Worm (Caenorhabditis elegans): Measurements from ENCODE around the gene abu-5.
"Not testable (repeated sequence)": the region's sequence is repeated elsewhere in the genome, so short reads cannot be mapped to it uniquely, and the experiment has no call there.

Gene abu-5

DNA sequence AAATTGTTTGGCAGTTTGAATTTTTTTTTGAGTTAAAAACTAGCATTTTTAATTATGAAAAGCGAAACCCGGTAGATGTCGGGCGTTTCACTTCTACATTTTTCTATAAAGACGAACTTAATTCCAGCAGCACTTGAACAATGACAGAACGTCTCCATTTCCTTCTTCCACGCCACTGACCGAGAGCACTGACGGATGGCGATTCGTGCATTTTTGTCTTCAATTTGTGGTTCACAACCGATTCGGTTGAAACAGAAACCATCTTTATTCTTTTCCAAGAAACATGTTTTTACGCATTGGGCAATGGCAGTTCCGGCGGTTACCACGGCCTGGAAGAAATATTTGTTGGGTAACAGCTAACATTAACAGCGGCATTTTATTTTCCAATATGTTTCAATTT, 22.6 kb downstream of the abu-5 start:
- TF ChIP-seq unc-62 (GFP tag; optimal IDR thresholded peaks at IDR 0.05): no peak

- TF ChIP-seq unc-62 (GFP tag; optimal IDR thresholded peaks at IDR 0.05): no peak
Measured at ce11 chrIV:15616971-15617370, 26.5 kb downstream of the abu-5 start, which contains the start of gene Y105C5A.8. Gene Y105C5A.8 (minus strand): TSS chrIV:15617071.

ce11 chrIV:15617667-15618066, 27.2 kb downstream of the abu-5 start:
- TF ChIP-seq unc-62 (GFP tag; optimal IDR thresholded peaks at IDR 0.05): no peak

- TF ChIP-seq unc-62 (GFP tag; optimal IDR thresholded peaks at IDR 0.05): no peak
Measured at ce11 chrIV:15631217-15631616, 40.7 kb downstream of the abu-5 start, which contains the start of gene Y105C5A.9. Gene Y105C5A.9 (plus strand): TSS chrIV:15631517.

ce11 chrIV:15634240-15634789, 43.8 kb downstream of the abu-5 start, which contains the start of gene Y105C5A.1274:
Gene Y105C5A.1274 (plus strand): TSS chrIV:15634739.
- TF ChIP-seq unc-62 (GFP tag; optimal IDR thresholded peaks at IDR 0.05): not testable (repeated sequence)

DNA sequence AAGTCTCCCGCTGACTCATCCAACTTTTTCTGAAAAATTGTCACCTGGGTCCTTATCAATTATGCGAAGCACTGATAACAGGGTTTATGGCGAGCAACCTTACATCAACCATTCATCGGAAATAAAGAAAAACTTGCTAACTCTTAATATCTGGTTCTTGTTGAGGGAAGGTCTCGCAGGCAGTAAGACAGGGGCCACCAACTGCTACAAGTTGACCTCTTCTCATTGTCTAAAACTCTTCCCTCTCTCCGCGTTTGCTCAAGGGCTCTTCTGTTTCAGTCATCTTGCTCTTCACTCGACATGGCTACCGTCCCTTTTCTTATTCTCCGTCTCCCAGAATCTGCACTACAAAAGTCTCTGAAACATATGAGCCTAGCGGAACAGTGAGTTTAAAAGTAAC, 45.0 kb downstream of the abu-5 start, which contains the start of gene Y105C5A.10:
Y105C5A.10 (plus strand) TSS at position 301 of the 400 bp plus-strand sequence.
- not testable (repeated sequence) for TF ChIP-seq unc-62 (GFP tag; optimal IDR thresholded peaks at IDR 0.05)

ce11 chrIV:15639223-15639622, 48.7 kb downstream of the abu-5 start:
- TF ChIP-seq unc-62 (GFP tag; optimal IDR thresholded peaks at IDR 0.05): no peak

DNA sequence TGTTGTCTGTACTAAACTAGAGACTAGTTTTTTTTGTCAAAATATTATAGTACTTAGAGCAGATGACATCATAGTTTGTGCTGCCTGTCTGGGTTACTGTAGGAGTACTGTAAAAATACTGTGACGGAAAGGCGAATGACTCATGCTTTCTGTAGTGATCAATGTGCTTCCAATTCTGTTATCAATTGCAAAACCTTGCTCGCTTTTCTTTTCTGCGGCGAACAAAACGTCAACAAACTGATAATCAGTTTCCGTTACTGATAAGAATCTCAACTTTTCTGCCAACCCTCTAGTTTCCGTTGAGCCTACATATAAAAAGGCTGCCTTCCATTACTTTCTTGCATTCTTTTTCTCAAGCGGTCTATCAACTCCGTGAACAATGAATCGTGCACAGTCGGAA, 50.4 kb downstream of the abu-5 start, which contains the start of gene Y105C5A.13:
Y105C5A.13 (plus strand) TSS at position 380 of the 400 bp plus-strand sequence.
- TF ChIP-seq unc-62 (GFP tag; optimal IDR thresholded peaks at IDR 0.05): no peak

Data from whole organism, dauer.